Worm (Caenorhabditis elegans): Measurements from ENCODE around the gene ZK899.3.

DNA sequence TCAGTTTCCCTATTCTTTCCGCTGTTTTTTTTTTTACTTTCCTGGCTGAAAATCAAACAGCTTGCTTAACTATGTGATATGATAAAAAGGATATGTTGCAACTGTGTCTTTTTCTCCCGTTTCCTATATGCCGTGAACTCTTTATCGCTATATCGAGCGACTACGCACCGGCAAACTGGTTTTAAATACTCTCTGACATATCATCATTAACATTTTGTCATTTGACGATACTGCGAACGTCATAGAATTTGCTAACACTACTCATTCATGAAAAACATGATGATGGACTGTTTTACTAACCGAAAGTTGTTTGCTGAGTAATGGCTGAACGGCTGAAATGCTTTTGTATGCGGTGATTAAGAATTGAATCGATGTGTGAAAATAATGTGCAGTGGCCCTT, 38.5 kb downstream of the ZK899.3 start:
- no peak for TF ChIP-seq ama-1 (optimal IDR thresholded peaks at IDR 0.05)
- TF ChIP-seq nhr-11 (tag; optimal IDR thresholded peaks at IDR 0.05), result no peak
- no peak for TF ChIP-seq efl-3 (GFP tag; optimal IDR thresholded peaks at IDR 0.05)
- TF ChIP-seq jun-1 (tag; optimal IDR thresholded peaks at IDR 0.05), result no peak
- no peak for TF ChIP-seq fkh-10 (GFP tag; optimal IDR thresholded peaks at IDR 0.05)
- TF ChIP-seq elt-3 (tag; optimal IDR thresholded peaks at IDR 0.05), result peak in 4 of 6 experiments; percentile 13 to 57 (median 44)
- no peak for TF ChIP-seq zip-4 (GFP tag; optimal IDR thresholded peaks at IDR 0.05)
- TF ChIP-seq tbx-2 (tag; optimal IDR thresholded peaks at IDR 0.05), result no peak
- no peak for TF ChIP-seq nhr-12 (tag; optimal IDR thresholded peaks at IDR 0.05)
- TF ChIP-seq pag-3 (tag; optimal IDR thresholded peaks at IDR 0.05; ENCODE audit: borderline replicate concordance, insufficient read depth), result no peak
- TF ChIP-seq ztf-4 (tag; optimal IDR thresholded peaks at IDR 0.05), result no peak
- no peak for TF ChIP-seq aha-1 (tag; optimal IDR thresholded peaks at IDR 0.05)
- TF ChIP-seq ztf-11 (tag; optimal IDR thresholded peaks at IDR 0.05), result no peak

All from whole organism, L1 larva.